Fruit fly (Drosophila melanogaster) whole organism, embryonic: ENCODE measurements around the gene CecB.

Source experiments
- CG10321 ChIP-seq: fragments of 200-800 bp; sonication (Bioruptor generic); IDR thresholded peaks from 2 replicates; pipeline ENCODE4 v1.3.6; 2022; ENCODE audit warnings: missing biosample characterization, missing genetic modification characterization
- CG11085 ChIP-seq: fragments of 200-800 bp; sonication (Bioruptor generic); IDR thresholded peaks from 2 replicates; pipeline ENCODE4 v1.3.6; 2022; ENCODE audit warnings: missing biosample characterization, missing genetic modification characterization
- CG11456 ChIP-seq: fragments of 200-800 bp; sonication (Bioruptor generic); IDR thresholded peaks from 3 replicates; pipeline ENCODE4 v1.3.6; 2022; ENCODE audit warnings: missing biosample characterization, missing genetic modification characterization
- CG11696 ChIP-seq: fragments of 200-800 bp; sonication (Bioruptor generic); IDR thresholded peaks from 2 replicates; pipeline ENCODE4 v1.3.6; 2022; ENCODE audit warnings: missing biosample characterization, missing genetic modification characterization
- CG12769 ChIP-seq: fragments of 200-800 bp; sonication (Bioruptor generic); optimal IDR thresholded peaks from 2 replicates; lab custom pipeline; 2019; ENCODE audit warnings: missing biosample characterization, mild to moderate bottlenecking, missing genetic modification characterization, moderate library complexity
- CG13123 ChIP-seq: fragments of 200-800 bp; sonication (Bioruptor generic); optimal IDR thresholded peaks from 2 replicates; lab custom pipeline; 2016; ENCODE audit warnings: missing biosample characterization, missing genetic modification characterization
- CG13424 ChIP-seq: fragments of 200-800 bp; sonication (Bioruptor generic); optimal IDR thresholded peaks from 2 replicates; lab custom pipeline; 2019; ENCODE audit warnings: missing biosample characterization, mild to moderate bottlenecking, missing genetic modification characterization, moderate library complexity
- CG13624 ChIP-seq: fragments of 200-800 bp; sonication (Bioruptor generic); optimal IDR thresholded peaks from 2 replicates; lab custom pipeline; 2016; ENCODE audit warnings: missing biosample characterization, missing genetic modification characterization
- CG14965 ChIP-seq: fragments of 200-800 bp; sonication (Bioruptor generic); optimal IDR thresholded peaks from 2 replicates; lab custom pipeline; 2016; ENCODE audit warnings: missing biosample characterization, missing genetic modification characterization, borderline replicate concordance
- CG18011 ChIP-seq: fragments of 200-800 bp; sonication (Bioruptor generic); optimal IDR thresholded peaks from 2 replicates; lab custom pipeline; 2017; ENCODE audit warnings: missing biosample characterization, missing genetic modification characterization, mild to moderate bottlenecking, moderate library complexity, missing genotype
- CG18262 ChIP-seq: fragments of 200-800 bp; optimal IDR thresholded peaks from 3 replicates; lab custom pipeline; 2019; ENCODE audit warnings: missing biosample characterization, mild to moderate bottlenecking, missing genetic modification characterization, moderate library complexity
- CG18599 ChIP-seq: fragments of 200-800 bp; sonication (Bioruptor generic); optimal IDR thresholded peaks from 3 replicates; lab custom pipeline; 2017; ENCODE audit warnings: missing biosample characterization, missing genetic modification characterization, mild to moderate bottlenecking, moderate library complexity, missing genetic modification reagents
- CG18764 ChIP-seq: fragments of 200-800 bp; sonication (Bioruptor generic); optimal IDR thresholded peaks from 3 replicates; lab custom pipeline; 2016; ENCODE audit warnings: missing biosample characterization, missing genetic modification characterization
- CG2712 ChIP-seq: fragments of 200-800 bp; optimal IDR thresholded peaks from 3 replicates; lab custom pipeline; 2019; ENCODE audit warnings: missing biosample characterization, mild to moderate bottlenecking, missing genetic modification characterization, moderate library complexity
- CG3163 ChIP-seq: fragments of 200-800 bp; sonication (Bioruptor generic); optimal IDR thresholded peaks from 3 replicates; lab custom pipeline; 2016; ENCODE audit warnings: missing biosample characterization, missing genetic modification characterization
- CG34376 ChIP-seq: fragments of 200-800 bp; sonication (Bioruptor generic); optimal IDR thresholded peaks from 2 replicates; lab custom pipeline; 2018; ENCODE audit warnings: missing biosample characterization, mild to moderate bottlenecking, missing genetic modification characterization
- CG3838 ChIP-seq: fragments of 200-800 bp; sonication (Bioruptor generic); optimal IDR thresholded peaks from 3 replicates; lab custom pipeline; 2016; ENCODE audit warnings: missing biosample characterization, missing genetic modification characterization
- CG42726 ChIP-seq: fragments of 200-800 bp; sonication (Bioruptor generic); IDR thresholded peaks from 2 replicates; pipeline ENCODE4 v1.3.6; 2022; ENCODE audit warnings: missing biosample characterization, missing genetic modification characterization; ENCODE audit not compliant: partially characterized antibody
- CG43689 ChIP-seq: fragments of 200-800 bp; sonication (Bioruptor generic); IDR thresholded peaks from 2 replicates; pipeline ENCODE4 v1.3.6; 2022; ENCODE audit warnings: missing biosample characterization, missing genetic modification characterization
- CG4707 ChIP-seq: fragments of 200-800 bp; sonication (Bioruptor generic); optimal IDR thresholded peaks from 2 replicates; lab custom pipeline; 2018; ENCODE audit warnings: missing biosample characterization, mild to moderate bottlenecking, missing genetic modification characterization, moderate library complexity
- CG4730 ChIP-seq: fragments of 200-800 bp; sonication (Bioruptor generic); IDR thresholded peaks from 2 replicates; pipeline ENCODE4 v1.3.6; 2022; ENCODE audit warnings: missing biosample characterization, missing genetic modification characterization
- CG6254 ChIP-seq: fragments of 200-800 bp; sonication (Bioruptor generic); optimal IDR thresholded peaks from 3 replicates; lab custom pipeline; 2017; ENCODE audit warnings: mild to moderate bottlenecking, missing biosample characterization, missing genetic modification reagents, missing genetic modification characterization
- CG6272 ChIP-seq: fragments of 200-800 bp; sonication (Bioruptor generic); IDR thresholded peaks from 2 replicates; pipeline ENCODE4 v1.3.6; 2022; ENCODE audit warnings: missing biosample characterization, missing genetic modification characterization
- Chrac-16 ChIP-seq: fragments of 200-800 bp; sonication (Bioruptor generic); optimal IDR thresholded peaks from 3 replicates; lab custom pipeline; 2016; ENCODE audit warnings: missing biosample characterization, missing genetic modification characterization
- D ChIP-seq, 2 experiments: fragments of 200-800 bp in 1 of 2; fragments of >200 bp in 1 of 2; sonication (Bioruptor generic) in 1 of 2; optimal IDR thresholded peaks; 2 replicates in 1 of 2; 3 replicates in 1 of 2; lab custom pipeline; 2017; ENCODE audit warnings: mild to moderate bottlenecking in 1 of 2, missing biosample characterization in 1 of 2, missing genetic modification characterization in 1 of 2, missing genetic modification reagents in 1 of 2
- D19B ChIP-seq: fragments of 200-800 bp; sonication (Bioruptor generic); optimal IDR thresholded peaks from 2 replicates; lab custom pipeline; 2017; ENCODE audit warnings: missing biosample characterization, mild to moderate bottlenecking, missing genetic modification characterization
- Ets65A ChIP-seq: fragments of 200-800 bp; sonication (Bioruptor generic); peaks from one replicate; lab custom pipeline; 2016; ENCODE audit warnings: missing biosample characterization, missing genetic modification characterization
- Fer2 ChIP-seq: fragments of 200-800 bp; sonication (Bioruptor generic); optimal IDR thresholded peaks from 2 replicates; lab custom pipeline; 2018; ENCODE audit warnings: missing biosample characterization, mild to moderate bottlenecking, missing genetic modification characterization, moderate library complexity
- Gug ChIP-seq: fragments of 200-800 bp; sonication (Bioruptor generic); IDR thresholded peaks from 4 replicates; pipeline ENCODE4 v1.3.6; 2022; ENCODE audit warnings: missing biosample characterization, missing genetic modification characterization
- HmgZ ChIP-seq: fragments of 200-800 bp; sonication (Bioruptor generic); optimal IDR thresholded peaks from 2 replicates; lab custom pipeline; 2018; ENCODE audit warnings: missing biosample characterization, mild to moderate bottlenecking, missing genetic modification characterization
- Mes4 ChIP-seq: fragments of 200-800 bp; sonication (Bioruptor generic); optimal IDR thresholded peaks from 2 replicates; lab custom pipeline; 2016; ENCODE audit warnings: missing biosample characterization, missing genetic modification characterization
- NC2β ChIP-seq: fragments of 200-800 bp; sonication (Bioruptor generic); optimal IDR thresholded peaks from 2 replicates; lab custom pipeline; 2016; ENCODE audit warnings: missing biosample characterization, missing genetic modification characterization
- Opbp ChIP-seq: fragments of 200-800 bp; sonication (Bioruptor generic); IDR thresholded peaks from 3 replicates; pipeline ENCODE4 v1.3.6; 2022; ENCODE audit warnings: missing biosample characterization, missing genetic modification characterization; ENCODE audit not compliant: partially characterized antibody
- Optix ChIP-seq: fragments of 200-800 bp; sonication (Bioruptor generic); IDR thresholded peaks from 3 replicates; pipeline ENCODE4 v1.3.6; 2022; ENCODE audit warnings: missing biosample characterization, missing genetic modification characterization
- Side ChIP-seq: fragments of 200-800 bp; sonication (Bioruptor generic); optimal IDR thresholded peaks from 2 replicates; lab custom pipeline; 2016; ENCODE audit warnings: missing biosample characterization, missing genetic modification characterization
- ab ChIP-seq: fragments of 200-800 bp; sonication (Bioruptor generic); optimal IDR thresholded peaks from 2 replicates; lab custom pipeline; 2016; ENCODE audit warnings: missing biosample characterization, missing genetic modification characterization
- ac ChIP-seq: fragments of 200-800 bp; sonication (Bioruptor generic); optimal IDR thresholded peaks from 3 replicates; lab custom pipeline; 2017; ENCODE audit warnings: missing biosample characterization, mild to moderate bottlenecking, missing genetic modification characterization
- bab2 ChIP-seq: fragments of 200-800 bp; sonication (Bioruptor generic); optimal IDR thresholded peaks from 2 replicates; lab custom pipeline; 2016; ENCODE audit warnings: missing biosample characterization, missing genetic modification characterization
- croc ChIP-seq: fragments of 200-800 bp; sonication (Bioruptor generic); conservative IDR thresholded peaks from 3 replicates; pipeline ENCODE4 v1.3.6; 2022; ENCODE audit warnings: missing biosample characterization, missing genetic modification characterization
- crol ChIP-seq: fragments of 200-800 bp; sonication (Bioruptor generic); IDR thresholded peaks from 2 replicates; pipeline ENCODE4 v1.3.6; 2022; ENCODE audit warnings: missing biosample characterization, missing genetic modification characterization
- en ChIP-seq: fragments of 200-800 bp; sonication (Bioruptor generic); optimal IDR thresholded peaks from 2 replicates; lab custom pipeline; 2016; ENCODE audit warnings: missing biosample characterization, missing genetic modification characterization
- fd64A ChIP-seq: fragments of 200-800 bp; sonication (Bioruptor generic); optimal IDR thresholded peaks from 3 replicates; lab custom pipeline; 2018; ENCODE audit warnings: missing biosample characterization, mild to moderate bottlenecking, missing genetic modification characterization
- gro ChIP-seq: fragments of 200-800 bp; sonication (Bioruptor generic); optimal IDR thresholded peaks from 2 replicates; lab custom pipeline; 2016; ENCODE audit warnings: missing biosample characterization, missing genetic modification characterization
- gt ChIP-seq: fragments of 200-800 bp; sonication (Bioruptor generic); IDR thresholded peaks from 2 replicates; pipeline ENCODE4 v1.3.6; 2022; ENCODE audit warnings: missing biosample characterization, missing genetic modification characterization
- ham ChIP-seq: fragments of 200-800 bp; sonication (Bioruptor generic); IDR thresholded peaks from 2 replicates; pipeline ENCODE4 v1.3.6; 2022; ENCODE audit warnings: missing biosample characterization, missing genetic modification characterization
- kay ChIP-seq: fragments of 200-800 bp; sonication (Bioruptor generic); optimal IDR thresholded peaks from 2 replicates; lab custom pipeline; 2016; ENCODE audit warnings: missing biosample characterization, missing genetic modification characterization
- kni ChIP-seq: fragments of 200-800 bp; sonication (Bioruptor generic); optimal IDR thresholded peaks from 3 replicates; lab custom pipeline; 2017; ENCODE audit warnings: mild to moderate bottlenecking, missing biosample characterization, missing genetic modification reagents, missing genetic modification characterization
- lov ChIP-seq, 2 experiments: fragments of 200-800 bp in 1 of 2; fragments of >200 bp in 1 of 2; sonication (Bioruptor generic) in 1 of 2; IDR thresholded peaks in 1 of 2; optimal IDR thresholded peaks in 1 of 2; 2 replicates in 1 of 2; 3 replicates in 1 of 2; pipeline versions ENCODE4 v1.3.6 to Lab custom; 2017 to 2022; ENCODE audit warnings: missing biosample characterization in 1 of 2, missing genetic modification characterization in 1 of 2
- nau ChIP-seq: fragments of 200-800 bp; sonication (Bioruptor generic); optimal IDR thresholded peaks from 3 replicates; lab custom pipeline; 2017; ENCODE audit warnings: missing biosample characterization, mild to moderate bottlenecking, missing genetic modification characterization, missing genetic modification reagents
- pb ChIP-seq: fragments of 200-800 bp; sonication (Bioruptor generic); optimal IDR thresholded peaks from 3 replicates; lab custom pipeline; 2016; ENCODE audit warnings: missing biosample characterization, missing genetic modification characterization
- wor ChIP-seq: fragments of 200-800 bp; sonication (Bioruptor generic); IDR thresholded peaks from 2 replicates; pipeline ENCODE4 v1.3.6; 2022; ENCODE audit warnings: missing biosample characterization, missing genetic modification characterization

CecB gene

dm6 chr3R:30222236-30222635 lies 8.6 kb upstream of the CecB start (continued):
- TF ChIP-seq CG10321 (GFP tag; lab: Robert Waterston, UW) (no peak), en (GFP tag; lab: Kevin White, UChicago) (no peak), pb (GFP tag; lab: Kevin White, UChicago) (no peak), lov (optimal IDR thresholded peaks at IDR 0.05; lab: Kevin White, UChicago) (no peak), lov (GFP tag; IDR thresholded peaks at IDR 0.05; lab: Robert Waterston, UW) (0 out of 3 replicates have a peak, but pooled peaks have one; percentile 31), kay (no peak), CG11696 (GFP tag; lab: Robert Waterston, UW) (no peak), Optix (GFP tag; lab: Robert Waterston, UW) (no peak), ham (GFP tag; lab: Robert Waterston, UW) (no peak), Side (no peak), CG3838 (GFP tag; lab: Kevin White, UChicago) (no peak), Gug (GFP tag; lab: Robert Waterston, UW) (no peak), CG4730 (no peak), CG11456 (GFP tag; lab: Robert Waterston, UW) (0 out of 3 replicates have a peak, but pooled peaks have one; percentile 46), gro (GFP tag; lab: Kevin White, UChicago) (no peak), CG43689 (GFP tag; lab: Robert Waterston, UW) (no peak), croc (GFP tag; lab: Robert Waterston, UW) (no peak), Mes4 (GFP tag; lab: Kevin White, UChicago) (no peak), CG13624 (no peak), CG13424 (peak; percentile 6), NC2β (GFP tag; lab: Kevin White, UChicago) (no peak), Chrac-16 (GFP tag; lab: Kevin White, UChicago) (no peak), HmgZ (no peak), Opbp (GFP tag; lab: Robert Waterston, UW) (no peak), bab2 (GFP tag; lab: Kevin White, UChicago) (no peak), CG18262 (tag; lab: Kevin White, UChicago) (peak; percentile 33), CG6254 (GFP tag; lab: Kevin White, UChicago) (no peak), CG11085 (GFP tag; lab: Robert Waterston, UW) (no peak), CG12769 (no peak), CG18764 (GFP tag; lab: Kevin White, UChicago) (no peak), gt (no peak), CG42726 (no peak), Ets65A (no peak), CG34376 (no peak), nau (no peak), CG2712 (tag; lab: Kevin White, UChicago) (peak; percentile 55), CG14965 (GFP tag; lab: Kevin White, UChicago) (no peak), CG6272 (no peak), Fer2 (tag; lab: Kevin White, UChicago) (no peak), CG18011 (GFP tag; lab: Kevin White, UChicago) (no peak), fd64A (GFP tag; lab: Kevin White, UChicago) (no peak), CG3163 (GFP tag; lab: Kevin White, UChicago) (no peak), ab (GFP tag; lab: Kevin White, UChicago) (no peak), crol (GFP tag; lab: Robert Waterston, UW) (no peak), kni (GFP tag; lab: Kevin White, UChicago) (no peak), ac (GFP tag; lab: Kevin White, UChicago) (no peak), D (optimal IDR thresholded peaks at IDR 0.05; lab: Kevin White, UChicago) (no peak), D (GFP tag; optimal IDR thresholded peaks at IDR 0.05; lab: Kevin White, UChicago) (no peak), D19B (GFP tag; lab: Kevin White, UChicago) (no peak), CG4707 (GFP tag; lab: Kevin White, UChicago) (no peak), CG18599 (peak; percentile 9), CG13123 (GFP tag; lab: Kevin White, UChicago) (no peak), wor (GFP tag; lab: Robert Waterston, UW) (no peak)
